Worm (Caenorhabditis elegans): ENCODE data around the gene Y73B6A.3.

DNA sequence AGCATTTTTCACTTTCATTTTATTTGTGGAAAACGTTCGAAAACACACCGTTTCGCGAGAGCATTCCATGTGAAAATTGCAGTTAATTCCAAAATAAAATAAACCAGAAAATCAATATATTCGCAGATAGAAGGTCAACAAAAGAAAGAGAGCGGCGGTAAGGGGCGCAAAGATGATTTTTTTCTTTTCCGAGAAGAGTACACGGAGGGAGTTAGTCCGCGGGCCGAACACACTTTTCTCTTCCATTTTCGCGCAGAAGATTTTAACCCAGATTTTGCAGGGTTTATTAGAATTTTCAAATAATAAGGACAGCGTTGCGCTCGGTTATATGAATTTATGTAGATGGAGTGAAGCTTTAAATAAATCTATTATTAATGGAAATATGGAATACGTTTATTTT lies 7.6 kb upstream of the Y73B6A.3 start:
- no peak for TF ChIP-seq jun-1 (tag; optimal IDR thresholded peaks at IDR 0.05)
- TF ChIP-seq fos-1 (tag; optimal IDR thresholded peaks at IDR 0.05): no peak
- TF ChIP-seq ceh-82 (tag; optimal IDR thresholded peaks at IDR 0.05): no peak
- no peak for TF ChIP-seq nhr-11 (tag; optimal IDR thresholded peaks at IDR 0.05)
- no peak for TF ChIP-seq snpc-4 (tag; optimal IDR thresholded peaks at IDR 0.05)
- no peak for TF ChIP-seq unc-62 (GFP tag; optimal IDR thresholded peaks at IDR 0.05 in 1 of 2)
- no peak for TF ChIP-seq unc-62 (tag; optimal IDR thresholded peaks at IDR 0.05)
- TF ChIP-seq lsy-2 (tag; optimal IDR thresholded peaks at IDR 0.05): peak in 1 of 2 experiments; percentile 52
- no peak for TF ChIP-seq pha-4 (GFP tag; IDR thresholded peaks at IDR 0.05)
- peak; percentile 11 for TF ChIP-seq pha-4 (tag; optimal IDR thresholded peaks at IDR 0.05)
- no peak for TF ChIP-seq lir-3 (tag; optimal IDR thresholded peaks at IDR 0.05)
- TF ChIP-seq arid-1 (GFP tag; conservative IDR thresholded peaks at IDR 0.05): no peak
- TF ChIP-seq nhr-28 (tag; optimal IDR thresholded peaks at IDR 0.05): no peak
- TF ChIP-seq lin-13 (GFP tag; optimal IDR thresholded peaks at IDR 0.05): no peak
- no peak for TF ChIP-seq ama-1 (optimal IDR thresholded peaks at IDR 0.05)

Measured in whole organism, L4 larva.